Fruit fly (Drosophila melanogaster) ovary, adult (tissue): Measurements from ENCODE around the gene Dscam4.

Source experiments
- CG17801 ChIP-seq: fragments of 200-800 bp; optimal IDR thresholded peaks from 2 replicates; lab custom pipeline; 2019; ENCODE audit warnings: missing biosample characterization, mild to moderate bottlenecking, missing genetic modification characterization, moderate library complexity; ENCODE audit not compliant: partially characterized antibody

Gene Dscam4

DNA sequence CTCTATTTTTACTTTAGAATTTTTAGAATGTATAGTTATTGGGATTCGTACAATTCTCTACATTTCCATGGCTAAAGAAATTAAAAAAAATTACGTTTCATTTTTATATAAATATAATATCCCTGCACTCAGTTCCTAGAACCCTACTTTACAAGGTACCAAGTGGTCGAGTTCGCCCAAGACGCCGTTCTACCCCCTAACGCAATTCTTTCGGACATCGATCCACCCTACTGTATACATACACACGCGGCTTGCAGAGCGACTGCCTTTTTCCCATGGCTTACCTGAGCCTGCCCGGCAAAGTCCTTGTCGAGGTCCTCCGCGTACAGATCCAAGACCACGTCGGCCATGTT is 76.3 kb downstream of the Dscam4 start:
- no peak for TF ChIP-seq CG17801 (GFP tag; lab: Kevin White, UChicago)

dm6 chr3L:8315141-8315816 is 76.8 kb downstream of the Dscam4 start, which contains the start of gene Cpsf6:
TSS of gene Cpsf6 (minus strand) at chr3L:8315502.
- peak; percentile 3 for TF ChIP-seq CG17801 (GFP tag; lab: Kevin White, UChicago)

dm6 chr3L:8318916-8319506 is 80.6 kb downstream of the Dscam4 start, which contains the start of gene CG43059:
TSS of gene CG43059 (minus strand) at chr3L:8318966.
- no peak for TF ChIP-seq CG17801 (GFP tag; lab: Kevin White, UChicago)

DNA sequence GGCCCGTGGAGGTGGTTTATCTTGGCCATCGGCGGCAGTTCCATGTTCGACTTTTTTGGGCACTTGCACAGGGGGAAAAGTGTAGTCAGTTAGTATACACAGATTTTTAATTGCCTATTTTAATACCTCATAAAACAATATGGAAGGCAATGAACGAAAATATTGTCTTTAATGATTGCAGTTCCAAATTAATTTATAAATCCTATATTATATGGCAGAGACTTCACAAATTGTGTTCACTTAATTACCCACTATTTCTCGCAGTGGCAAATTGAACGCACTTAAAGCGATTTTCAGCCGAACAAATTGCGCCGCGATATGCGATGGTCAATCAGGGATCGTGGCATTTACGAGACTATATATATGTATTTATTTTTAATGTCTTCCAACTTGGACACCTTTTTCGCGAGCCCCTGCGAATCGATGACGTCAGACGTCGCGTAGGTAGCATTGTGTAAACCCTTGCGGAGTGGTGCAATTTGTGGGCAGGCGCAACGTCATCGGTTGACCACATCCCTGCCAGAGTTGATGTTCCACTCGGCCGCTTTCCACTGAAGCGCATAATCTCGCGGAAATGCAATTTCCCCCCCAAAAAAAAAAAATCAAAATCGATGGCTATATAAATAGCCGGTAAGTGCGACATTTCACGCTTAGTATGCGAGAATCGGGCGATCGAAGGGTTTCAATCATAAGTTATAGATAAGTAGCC is 81.8 kb downstream of the Dscam4 start, which contains the start of gene CG13670:
TSS of gene CG13670 (plus strand) at position 659 of the 709 bp plus-strand sequence.
- no peak for TF ChIP-seq CG17801 (GFP tag; lab: Kevin White, UChicago)

DNA sequence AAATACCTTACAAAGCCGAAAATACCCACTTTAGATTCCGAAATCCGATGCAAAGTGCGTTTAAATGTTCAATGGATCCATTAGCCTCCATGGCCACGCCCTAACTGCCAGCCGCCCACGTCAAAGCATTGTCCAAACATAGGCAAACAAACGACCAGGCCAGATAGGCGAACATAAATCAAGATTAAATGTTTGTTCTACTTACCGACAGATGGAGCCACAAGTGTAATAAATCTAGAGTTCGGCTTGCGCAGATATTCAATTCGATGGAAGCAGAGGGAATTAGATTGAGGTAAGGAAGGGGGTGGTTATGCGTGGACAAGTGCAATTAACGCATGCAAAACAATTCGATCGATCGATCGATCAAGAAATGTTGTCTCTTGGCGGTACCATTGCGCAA is 85.4 kb downstream of the Dscam4 start:
- no peak for TF ChIP-seq CG17801 (GFP tag; lab: Kevin White, UChicago)

DNA sequence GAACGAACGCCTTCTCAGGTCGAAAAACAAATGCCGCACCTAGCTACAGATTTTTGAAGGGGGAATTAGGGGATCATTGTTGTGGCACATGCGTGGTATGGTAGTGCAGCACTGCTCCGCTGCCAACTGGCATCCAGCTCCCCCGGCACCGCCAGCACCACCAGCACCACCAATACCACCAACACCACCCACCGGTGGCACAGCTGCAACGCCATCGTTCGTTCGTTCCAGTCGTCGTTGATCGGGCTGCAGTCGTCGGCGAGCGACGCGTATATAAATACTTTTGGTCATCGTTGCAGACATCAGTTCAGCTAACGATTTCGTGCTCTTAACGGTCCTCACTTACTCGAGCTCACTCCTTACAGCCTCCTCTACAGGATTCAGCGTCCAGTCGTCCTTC is 87.1 kb downstream of the Dscam4 start, which contains the start of gene CG34461:
TSS of gene CG34461 (plus strand) at position 301 of the 400 bp plus-strand sequence.
- TF ChIP-seq CG17801 (GFP tag; lab: Kevin White, UChicago): no peak

- TF ChIP-seq CG17801 (GFP tag; lab: Kevin White, UChicago): no peak
These were observed 89.8 kb downstream of the Dscam4 start, which contains the start of gene CG34462 for dm6 chr3L:8328283-8328682. TSS of gene CG34462 (plus strand) at chr3L:8328583.

dm6 chr3L:8329005-8329404 is 90.6 kb downstream of the Dscam4 start:
- no peak for TF ChIP-seq CG17801 (GFP tag; lab: Kevin White, UChicago)

DNA sequence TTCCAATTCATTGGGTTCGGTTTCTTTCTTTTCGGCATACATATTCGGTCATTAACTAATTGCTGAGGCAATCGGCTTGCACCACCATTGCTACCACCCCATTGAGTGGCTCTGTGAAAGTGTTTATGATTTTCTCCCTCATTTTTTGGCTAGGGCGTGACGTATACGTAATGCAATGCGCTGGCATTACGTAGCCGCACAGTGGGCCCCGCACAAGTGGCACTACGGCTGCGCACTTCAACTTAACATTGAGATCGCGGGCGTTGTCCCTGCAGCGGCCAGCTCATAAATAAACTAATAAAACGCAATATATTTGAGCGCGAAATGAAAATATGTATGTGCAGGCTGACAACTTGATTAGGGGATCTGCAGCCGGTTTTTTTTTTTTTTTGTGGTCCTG is 93.0 kb downstream of the Dscam4 start:
- TF ChIP-seq CG17801 (GFP tag; lab: Kevin White, UChicago): no peak
